Worm (Caenorhabditis elegans) whole organism, young adult: Measurements from ENCODE around the gene C08F8.3.

Source experiments
- B0336.3 ChIP-seq: fragments of 200-800 bp; sonication (Bioruptor generic); IDR thresholded peaks from 2 replicates; pipeline ENCODE4 v1.3.6; 2022; ENCODE audit warnings: missing genetic modification characterization, missing compliant biosample characterization
- D2030.7 ChIP-seq: fragments of 200-800 bp; sonication (Bioruptor generic); IDR thresholded peaks from 2 replicates; pipeline ENCODE4 v1.3.6; 2022; ENCODE audit warnings: missing genetic modification reagents, missing genetic modification characterization, missing compliant biosample characterization
- F37B4.10 ChIP-seq: fragments of 200-800 bp; sonication (Bioruptor generic); IDR thresholded peaks from 2 replicates; pipeline ENCODE4 v1.3.6; 2022; ENCODE audit warnings: missing genetic modification characterization, missing compliant biosample characterization
- K12H6.12 ChIP-seq: fragments of 200-800 bp; sonication (Bioruptor generic); optimal IDR thresholded peaks from 2 replicates; lab custom pipeline; 2018; ENCODE audit warnings: mild to moderate bottlenecking, missing genetic modification characterization, missing compliant biosample characterization
- Y67H2A.10 ChIP-seq: fragments of 200-800 bp; sonication (Bioruptor generic); conservative IDR thresholded peaks from 2 replicates; pipeline ENCODE4 v1.3.6; 2022; ENCODE audit warnings: missing genetic modification reagents, missing genetic modification characterization, missing compliant biosample characterization
- Y79H2A.3 ChIP-seq: fragments of 200-800 bp; sonication (Bioruptor generic); conservative IDR thresholded peaks from 2 replicates; pipeline ENCODE4 v1.3.6; 2022; ENCODE audit warnings: missing genetic modification reagents, missing genetic modification characterization, missing compliant biosample characterization
- ZK185.1 ChIP-seq: sonication (generic microtip); optimal IDR thresholded peaks from 2 replicates; lab custom pipeline; 2016; ENCODE audit warnings: mild to moderate bottlenecking, missing genetic modification characterization, missing compliant biosample characterization; ENCODE audit not compliant: poor library complexity, severe bottlenecking
- ama-1 ChIP-seq, 3 experiments: fragments of 150-350 bp in 1 of 3; sonication (generic microtip) in 2 of 3; optimal IDR thresholded peaks; 2 replicates each; lab custom pipeline; 2014 to 2018; ENCODE audit warnings: missing biosample characterization in 2 of 3, missing genetic modification characterization in 2 of 3, missing genetic modification reagents in 2 of 3
- aptf-2 ChIP-seq: fragments of 200-800 bp; sonication (Bioruptor generic); conservative IDR thresholded peaks from 2 replicates; pipeline ENCODE4 v1.3.6; 2022; ENCODE audit warnings: missing genetic modification reagents, missing genetic modification characterization, missing compliant biosample characterization
- ceh-100 ChIP-seq: fragments of 200-800 bp; sonication (Bioruptor generic); IDR thresholded peaks from 2 replicates; pipeline ENCODE4 v1.3.6; 2022; ENCODE audit warnings: missing genetic modification reagents, missing genetic modification characterization, missing compliant biosample characterization
- ceh-58 ChIP-seq: fragments of 200-800 bp; sonication (Bioruptor generic); IDR thresholded peaks from 2 replicates; pipeline ENCODE4 v1.3.6; 2022; ENCODE audit warnings: missing genetic modification characterization, missing compliant biosample characterization
- chd-7 ChIP-seq: sonication (generic microtip); optimal IDR thresholded peaks from 2 replicates; lab custom pipeline; 2016; ENCODE audit warnings: mild to moderate bottlenecking, missing genetic modification characterization, moderate library complexity, missing compliant biosample characterization
- dpl-1 ChIP-seq: fragments of 150-350 bp; optimal IDR thresholded peaks from 2 replicates; lab custom pipeline; 2014; ENCODE audit warnings: missing biosample characterization, missing genetic modification reagents, missing genetic modification characterization
- efl-1 ChIP-seq: fragments of 150-350 bp; optimal IDR thresholded peaks from 2 replicates; lab custom pipeline; 2014; ENCODE audit warnings: missing biosample characterization, missing genetic modification reagents, missing genetic modification characterization
- gei-17 ChIP-seq: fragments of 200-800 bp; sonication (Bioruptor generic); optimal IDR thresholded peaks from 2 replicates; lab custom pipeline; 2018; ENCODE audit warnings: mild to moderate bottlenecking, missing genetic modification characterization, missing compliant biosample characterization
- hlh-12 ChIP-seq: sonication (generic microtip); optimal IDR thresholded peaks from 2 replicates; lab custom pipeline; 2016; ENCODE audit warnings: missing genetic modification characterization, missing compliant biosample characterization
- hmg-1.2 ChIP-seq: fragments of 200-800 bp; sonication (Bioruptor generic); IDR thresholded peaks from 2 replicates; pipeline ENCODE4 v1.3.6; 2022; ENCODE audit warnings: missing genetic modification reagents, missing genetic modification characterization, missing compliant biosample characterization
- hmg-20 ChIP-seq: fragments of 200-800 bp; sonication (Bioruptor generic); IDR thresholded peaks from 2 replicates; pipeline ENCODE4 v1.3.6; 2022; ENCODE audit warnings: missing genetic modification reagents, missing genetic modification characterization, missing compliant biosample characterization
- hsf-1 ChIP-seq: fragments of 200-800 bp; sonication (Bioruptor generic); IDR thresholded peaks from 2 replicates; pipeline ENCODE4 v1.3.6; 2022; ENCODE audit warnings: missing genetic modification reagents, missing genetic modification characterization, missing compliant biosample characterization
- let-526 ChIP-seq: fragments of 200-800 bp; sonication (Bioruptor generic); IDR thresholded peaks from 2 replicates; pipeline ENCODE4 v1.3.6; 2022; ENCODE audit warnings: missing genetic modification reagents, missing genetic modification characterization, missing compliant biosample characterization
- let-607 ChIP-seq, 2 experiments: fragments of 200-800 bp in 1 of 2; sonication (Bioruptor generic) in 1 of 2; sonication (generic microtip) in 1 of 2; optimal IDR thresholded peaks; 2 replicates each; lab custom pipeline; 2016 to 2018; ENCODE audit warnings: mild to moderate bottlenecking in 2 of 2, missing compliant biosample characterization in 2 of 2, missing genetic modification characterization in 2 of 2, moderate library complexity in 2 of 2, missing genotype in 1 of 2
- madf-3 ChIP-seq: fragments of 200-800 bp; sonication (Bioruptor generic); IDR thresholded peaks from 2 replicates; pipeline ENCODE4 v1.3.6; 2022; ENCODE audit warnings: missing genetic modification reagents, missing genetic modification characterization, missing compliant biosample characterization
- madf-8 ChIP-seq: fragments of 200-800 bp; sonication (Bioruptor generic); conservative IDR thresholded peaks from 2 replicates; pipeline ENCODE4 v1.3.6; 2022; ENCODE audit warnings: missing genetic modification reagents, missing genetic modification characterization, missing compliant biosample characterization
- mcd-1 ChIP-seq: fragments of 200-800 bp; sonication (Bioruptor generic); IDR thresholded peaks from 2 replicates; pipeline ENCODE4 v1.3.6; 2022; ENCODE audit warnings: missing genetic modification reagents, missing genetic modification characterization, missing compliant biosample characterization
- mes-4 ChIP-seq: sonication (generic microtip); optimal IDR thresholded peaks from 2 replicates; lab custom pipeline; 2016; ENCODE audit warnings: missing genotype, missing genetic modification characterization, missing compliant biosample characterization
- nfyb-1 ChIP-seq: fragments of 200-800 bp; sonication (Bioruptor generic); IDR thresholded peaks from 2 replicates; pipeline ENCODE4 v1.3.6; 2022; ENCODE audit warnings: missing genetic modification reagents, missing genetic modification characterization, missing compliant biosample characterization
- nhr-80 ChIP-seq: sonication (generic microtip); optimal IDR thresholded peaks from 2 replicates; lab custom pipeline; 2016; ENCODE audit warnings: missing genetic modification characterization, missing compliant biosample characterization
- nhr-90 ChIP-seq: sonication (generic microtip); optimal IDR thresholded peaks from 2 replicates; lab custom pipeline; 2016; ENCODE audit warnings: missing genotype, mild to moderate bottlenecking, missing genetic modification characterization, missing compliant biosample characterization
- rec-8 ChIP-seq, 2 experiments: sonication (generic microtip); optimal IDR thresholded peaks; 2 replicates each; lab custom pipeline; 2016; ENCODE audit warnings: mild to moderate bottlenecking in 2 of 2, missing genetic modification characterization in 2 of 2, missing genetic modification reagents in 2 of 2, missing genotype in 2 of 2, missing biosample characterization in 1 of 2, missing compliant biosample characterization in 1 of 2, moderate library complexity in 1 of 2
- xnd-1 ChIP-seq: sonication (generic microtip); optimal IDR thresholded peaks from 2 replicates; lab custom pipeline; 2016; ENCODE audit warnings: missing genotype, missing genetic modification reagents, missing genetic modification characterization, missing compliant biosample characterization
- ztf-26 ChIP-seq: sonication (generic microtip); optimal IDR thresholded peaks from 2 replicates; lab custom pipeline; 2017; ENCODE audit warnings: missing genetic modification characterization, missing compliant biosample characterization
- ztf-6 ChIP-seq: fragments of 200-800 bp; sonication (Bioruptor generic); IDR thresholded peaks from 2 replicates; pipeline ENCODE4 v1.3.6; 2022; ENCODE audit warnings: missing genetic modification reagents, missing genetic modification characterization, missing compliant biosample characterization

The C08F8.3 gene

ce11 chrIV:11126028-11126427, 28.8 kb upstream of the C08F8.3 start:
- TF ChIP-seq efl-1 (no peak), chd-7 (no peak), let-526 (GFP tag; lab: Robert Waterston, UW) (no peak), K12H6.12 (tag; lab: Kevin White, UChicago) (no peak), Y67H2A.10 (GFP tag; lab: Robert Waterston, UW) (no peak), madf-8 (GFP tag; lab: Robert Waterston, UW) (no peak), xnd-1 (tag; lab: Kevin White, UChicago) (no peak), dpl-1 (GFP tag; lab: Kevin White, UChicago) (no peak), nfyb-1 (GFP tag; lab: Robert Waterston, UW) (no peak), ceh-100 (no peak)

ce11 chrIV:11130774-11131173, 24.1 kb upstream of the C08F8.3 start:
- TF ChIP-seq mes-4 (tag; lab: Kevin White, UChicago) (no peak), madf-3 (GFP tag; lab: Robert Waterston, UW) (no peak), ama-1 (optimal IDR thresholded peaks at IDR 0.05; lab: Kevin White, UChicago) (no peak), ama-1 (GFP tag; optimal IDR thresholded peaks at IDR 0.05; lab: Kevin White, UChicago) (peak in 1 of 2 experiments; percentile 44), nhr-80 (peak; percentile 45), rec-8 (tag; optimal IDR thresholded peaks at IDR 0.05; lab: Kevin White, UChicago) (no peak), let-526 (GFP tag; lab: Robert Waterston, UW) (no peak), ztf-26 (tag; lab: Kevin White, UChicago) (no peak), F37B4.10 (no peak), hmg-1.2 (GFP tag; lab: Robert Waterston, UW) (peak; percentile 29; the same call in 1 of the 2 replicates), aptf-2 (no peak), ZK185.1 (tag; lab: Kevin White, UChicago) (no peak), mcd-1 (GFP tag; lab: Robert Waterston, UW) (no peak), hlh-12 (tag; lab: Kevin White, UChicago) (no peak), hmg-20 (GFP tag; lab: Robert Waterston, UW) (no peak), D2030.7 (no peak), let-607 (tag; optimal IDR thresholded peaks at IDR 0.05; lab: Kevin White, UChicago) (peak in 1 of 2 experiments; percentile 8), xnd-1 (tag; lab: Kevin White, UChicago) (no peak), nhr-90 (tag; lab: Kevin White, UChicago) (no peak)

ce11 chrIV:11131268-11131667, 23.6 kb upstream of the C08F8.3 start, which contains the start of gene ard-1:
TSS of gene ard-1 (plus strand) at chrIV:11131279.
- no peak for TF ChIP-seq ceh-58 (GFP tag; lab: Robert Waterston, UW)
- 0 out of 2 replicates have a peak, but pooled peaks have one; percentile 39 for TF ChIP-seq B0336.3 (GFP tag; lab: Robert Waterston, UW)
- 0 out of 2 replicates have a peak, but pooled peaks have one; percentile 15 for TF ChIP-seq hsf-1 (GFP tag; lab: Robert Waterston, UW)
- TF ChIP-seq gei-17, result no peak
- no peak for TF ChIP-seq hmg-20 (GFP tag; lab: Robert Waterston, UW)
- TF ChIP-seq madf-3 (GFP tag; lab: Robert Waterston, UW), result 0 out of 2 replicates have a peak, but pooled peaks have one; percentile 32
- peak; percentile 10 for TF ChIP-seq xnd-1 (tag; lab: Kevin White, UChicago)
- no peak for TF ChIP-seq Y79H2A.3
- TF ChIP-seq ztf-6, result no peak
